Worm (Caenorhabditis elegans) whole organism, L3 larva: ENCODE measurements around the gene F11A5.5.

Experiments
- R02D3.7 ChIP-seq: fragments of 150-350 bp; optimal IDR thresholded peaks from 2 replicates; lab custom pipeline; 2014; ENCODE audit warnings: missing biosample characterization, missing genetic modification characterization
- ZK546.5 ChIP-seq: sonication (generic microtip); optimal IDR thresholded peaks from 2 replicates; lab custom pipeline; 2017; ENCODE audit warnings: missing biosample characterization, missing genetic modification characterization
- aly-2 ChIP-seq: fragments of 150-350 bp; optimal IDR thresholded peaks from 2 replicates; lab custom pipeline; 2014; ENCODE audit warnings: missing biosample characterization, missing genetic modification characterization
- ama-1 ChIP-seq: fragments of 150-350 bp; optimal IDR thresholded peaks from 2 replicates; lab custom pipeline; 2018
- ceh-28 ChIP-seq: fragments of 150-350 bp; optimal IDR thresholded peaks from 2 replicates; lab custom pipeline; 2014; ENCODE audit warnings: missing biosample characterization, missing genetic modification reagents, missing genetic modification characterization
- ceh-82 ChIP-seq: fragments of 150-350 bp; optimal IDR thresholded peaks from 2 replicates; lab custom pipeline; 2014; ENCODE audit warnings: missing biosample characterization, missing genetic modification characterization
- ceh-9 ChIP-seq: sonication (generic microtip); optimal IDR thresholded peaks from 2 replicates; lab custom pipeline; 2018; ENCODE audit warnings: missing biosample characterization, missing genetic modification characterization
- daf-12 ChIP-seq: fragments of 150-350 bp; optimal IDR thresholded peaks from 2 replicates; lab custom pipeline; 2014; ENCODE audit warnings: missing biosample characterization, missing genetic modification reagents, missing genetic modification characterization
- egl-27 ChIP-seq: sonication (generic microtip); optimal IDR thresholded peaks from 4 replicates; lab custom pipeline; 2017; ENCODE audit warnings: missing biosample characterization, missing genetic modification reagents, missing genetic modification characterization
- egl-5 ChIP-seq: fragments of 150-350 bp; optimal IDR thresholded peaks from 2 replicates; lab custom pipeline; 2017; ENCODE audit warnings: missing biosample characterization, missing genetic modification reagents, missing genetic modification characterization, inconsistent platforms
- elt-1 ChIP-seq: fragments of 150-350 bp; optimal IDR thresholded peaks from 2 replicates; lab custom pipeline; 2014; ENCODE audit warnings: missing biosample characterization, missing genetic modification characterization
- elt-2 ChIP-seq: sonication (generic microtip); optimal IDR thresholded peaks from 2 replicates; lab custom pipeline; 2016; ENCODE audit warnings: missing genetic modification reagents, mild to moderate bottlenecking, missing genetic modification characterization, missing compliant biosample characterization
- elt-3 ChIP-seq, 3 experiments: fragments of 150-350 bp in 1 of 3; sonication (generic microtip) in 2 of 3; optimal IDR thresholded peaks; 2 replicates in 2 of 3; 4 replicates in 1 of 3; lab custom pipeline; 2014 to 2017; ENCODE audit warnings: missing biosample characterization in 3 of 3, missing genetic modification characterization in 3 of 3
- eor-1 ChIP-seq, 2 experiments: fragments of 150-350 bp; optimal IDR thresholded peaks; 2 replicates each; lab custom pipeline; 2014 to 2018; ENCODE audit warnings: missing biosample characterization in 2 of 2, missing genetic modification characterization in 2 of 2
- fkh-10 ChIP-seq: sonication (generic microtip); optimal IDR thresholded peaks from 2 replicates; lab custom pipeline; 2017; ENCODE audit warnings: missing biosample characterization, missing genetic modification reagents, missing genetic modification characterization
- fkh-2 ChIP-seq: fragments of 150-350 bp; optimal IDR thresholded peaks from 2 replicates; lab custom pipeline; 2014; ENCODE audit warnings: missing biosample characterization, missing genetic modification reagents, missing genetic modification characterization
- fos-1 ChIP-seq: fragments of 150-350 bp; optimal IDR thresholded peaks from 2 replicates; lab custom pipeline; 2014; ENCODE audit warnings: missing biosample characterization, missing genetic modification characterization
- hmg-11 ChIP-seq: sonication (generic microtip); optimal IDR thresholded peaks from 2 replicates; lab custom pipeline; 2016; ENCODE audit warnings: missing genetic modification characterization, missing compliant biosample characterization
- lin-39 ChIP-seq: fragments of 150-350 bp; optimal IDR thresholded peaks from 2 replicates; lab custom pipeline; 2018; ENCODE audit warnings: missing biosample characterization, missing genetic modification reagents, missing genetic modification characterization
- mdl-1 ChIP-seq: fragments of 150-350 bp; optimal IDR thresholded peaks from 2 replicates; lab custom pipeline; 2014; ENCODE audit warnings: missing biosample characterization, missing genetic modification characterization
- mml-1 ChIP-seq: fragments of 150-350 bp; sonication (generic microtip); optimal IDR thresholded peaks from 3 replicates; lab custom pipeline; 2014; ENCODE audit warnings: missing biosample characterization, missing genetic modification characterization
- nfya-1 ChIP-seq: sonication (generic microtip); optimal IDR thresholded peaks from 2 replicates; lab custom pipeline; 2017; ENCODE audit warnings: missing genetic modification characterization, mild to moderate bottlenecking, missing compliant biosample characterization, antibody characterized with exemption, moderate library complexity; ENCODE audit not compliant: insufficient read depth
- nhr-11 ChIP-seq: fragments of 150-350 bp; optimal IDR thresholded peaks from 2 replicates; lab custom pipeline; 2014; ENCODE audit warnings: missing biosample characterization, missing genetic modification characterization
- nhr-12 ChIP-seq: fragments of 150-350 bp; optimal IDR thresholded peaks from 2 replicates; lab custom pipeline; 2014; ENCODE audit warnings: missing biosample characterization, missing genetic modification characterization
- nhr-23 ChIP-seq: fragments of 150-350 bp; optimal IDR thresholded peaks from 2 replicates; lab custom pipeline; 2014; ENCODE audit warnings: missing biosample characterization, missing genetic modification reagents, missing genetic modification characterization
- nhr-25 ChIP-seq: sonication (generic microtip); optimal IDR thresholded peaks from 2 replicates; lab custom pipeline; 2017; ENCODE audit warnings: missing biosample characterization, missing genetic modification characterization
- nhr-28 ChIP-seq: fragments of 150-350 bp; optimal IDR thresholded peaks from 2 replicates; lab custom pipeline; 2014; ENCODE audit warnings: missing biosample characterization, missing genetic modification characterization
- nhr-67 ChIP-seq: fragments of 150-350 bp; optimal IDR thresholded peaks from 2 replicates; lab custom pipeline; 2014; ENCODE audit warnings: missing biosample characterization, missing genetic modification characterization
- nhr-77 ChIP-seq: fragments of 150-350 bp; optimal IDR thresholded peaks from 2 replicates; lab custom pipeline; 2014; ENCODE audit warnings: missing biosample characterization, missing genetic modification characterization
- pha-4 ChIP-seq: fragments of 150-350 bp; optimal IDR thresholded peaks from 2 replicates; lab custom pipeline; 2014; ENCODE audit warnings: missing biosample characterization, missing genetic modification reagents, missing genetic modification characterization
- pqm-1 ChIP-seq: fragments of 150-350 bp; optimal IDR thresholded peaks from 2 replicates; lab custom pipeline; 2017; ENCODE audit warnings: missing biosample characterization, missing genetic modification characterization, inconsistent platforms
- sea-2 ChIP-seq: fragments of 150-350 bp; sonication (generic microtip); optimal IDR thresholded peaks from 4 replicates; lab custom pipeline; 2014; ENCODE audit warnings: missing biosample characterization, missing genetic modification reagents, missing genetic modification characterization
- skn-1 ChIP-seq: fragments of 150-350 bp; optimal IDR thresholded peaks from 2 replicates; lab custom pipeline; 2014; ENCODE audit warnings: missing biosample characterization, missing genetic modification characterization
- tbx-2 ChIP-seq: sonication (generic microtip); optimal IDR thresholded peaks from 2 replicates; lab custom pipeline; 2016; ENCODE audit warnings: mild to moderate bottlenecking, missing genetic modification characterization, missing compliant biosample characterization
- unc-39 ChIP-seq: sonication (generic microtip); optimal IDR thresholded peaks from 4 replicates; lab custom pipeline; 2017; ENCODE audit warnings: missing biosample characterization, missing genetic modification characterization
- unc-62 ChIP-seq: fragments of 150-350 bp; sonication (generic microtip); optimal IDR thresholded peaks from 4 replicates; lab custom pipeline; 2014; ENCODE audit warnings: missing biosample characterization, missing genetic modification reagents, missing genetic modification characterization
- zag-1 ChIP-seq: fragments of 150-350 bp; optimal IDR thresholded peaks from 2 replicates; lab custom pipeline; 2014; ENCODE audit warnings: missing biosample characterization, missing genetic modification characterization
- ztf-11 ChIP-seq: fragments of 150-350 bp; optimal IDR thresholded peaks from 2 replicates; lab custom pipeline; 2014; ENCODE audit warnings: missing biosample characterization, missing genetic modification characterization

Gene F11A5.5

ce11 chrV:16201730-16202129, 3.6 kb downstream of the F11A5.5 start, which contains the start of gene F11A5.17:
TSS of gene F11A5.17 (plus strand) at chrV:16202030.
- TF ChIP-seq egl-5 (tag; lab: Kevin White, UChicago) (no peak), R02D3.7 (tag; lab: Kevin White, UChicago) (no peak), nhr-11 (tag; lab: Kevin White, UChicago) (no peak), ama-1 (lab: Kevin White, UChicago) (no peak), aly-2 (no peak), zag-1 (no peak), nfya-1 (tag; lab: Kevin White, UChicago) (no peak), pha-4 (tag; lab: Kevin White, UChicago) (no peak), ceh-82 (no peak), unc-39 (tag; lab: Kevin White, UChicago) (no peak), fos-1 (tag; lab: Kevin White, UChicago) (no peak), elt-2 (tag; lab: Kevin White, UChicago) (no peak), eor-1 (tag; optimal IDR thresholded peaks at IDR 0.05; lab: Kevin White, UChicago) (no peak)
- TF ChIP-seq, all 47 proteins: peak for 0

- TF ChIP-seq ceh-9 (tag; lab: Kevin White, UChicago) (no peak), sea-2 (GFP tag; lab: Kevin White, UChicago) (no peak), ztf-11 (tag; lab: Kevin White, UChicago) (no peak), nhr-11 (tag; lab: Kevin White, UChicago) (no peak), elt-1 (tag; lab: Kevin White, UChicago) (no peak), nhr-28 (tag; lab: Kevin White, UChicago) (no peak), daf-12 (tag; lab: Kevin White, UChicago) (no peak), nhr-23 (no peak), elt-2 (tag; lab: Kevin White, UChicago) (no peak), skn-1 (tag; lab: Kevin White, UChicago) (no peak), lin-39 (no peak), zag-1 (no peak), fkh-10 (no peak), egl-27 (tag; lab: Kevin White, UChicago) (no peak), elt-3 (tag; optimal IDR thresholded peaks at IDR 0.05; lab: Kevin White, UChicago) (no peak), nhr-77 (tag; lab: Kevin White, UChicago) (no peak), unc-62 (GFP tag; lab: Kevin White, UChicago) (no peak), ZK546.5 (tag; lab: Kevin White, UChicago) (no peak), mml-1 (tag; lab: Kevin White, UChicago) (no peak)
Measured at ce11 chrV:16202618-16203017, 4.5 kb downstream of the F11A5.5 start, which contains the start of gene F11A5.18. TSS of gene F11A5.18 (plus strand) at chrV:16202918.

- TF ChIP-seq nhr-11 (tag; lab: Kevin White, UChicago) (no peak), elt-1 (tag; lab: Kevin White, UChicago) (no peak), tbx-2 (tag; lab: Kevin White, UChicago) (no peak), fos-1 (tag; lab: Kevin White, UChicago) (no peak)
Measured at ce11 chrV:16204888-16205287, 6.8 kb downstream of the F11A5.5 start, which contains the start of gene irld-26. TSS of gene irld-26 (plus strand) at chrV:16205188.

- TF ChIP-seq nhr-12 (tag; lab: Kevin White, UChicago) (no peak), unc-39 (tag; lab: Kevin White, UChicago) (no peak), mml-1 (tag; lab: Kevin White, UChicago) (no peak), lin-39 (no peak), tbx-2 (tag; lab: Kevin White, UChicago) (no peak), ceh-82 (no peak), fkh-2 (tag; lab: Kevin White, UChicago) (no peak), pqm-1 (tag; lab: Kevin White, UChicago) (no peak)
- TF ChIP-seq, all 47 proteins: peak for 0
Measured at ce11 chrV:16209837-16210236, 11.7 kb downstream of the F11A5.5 start, which contains the start of gene oac-15. TSS of gene oac-15 (minus strand) at chrV:16209937.

- TF ChIP-seq nhr-25 (no peak), mdl-1 (tag; lab: Kevin White, UChicago) (no peak), elt-2 (tag; lab: Kevin White, UChicago) (no peak), nhr-11 (tag; lab: Kevin White, UChicago) (no peak), nhr-67 (tag; lab: Kevin White, UChicago) (no peak), fos-1 (tag; lab: Kevin White, UChicago) (no peak), nhr-12 (tag; lab: Kevin White, UChicago) (no peak), aly-2 (no peak), ceh-28 (no peak), unc-62 (GFP tag; lab: Kevin White, UChicago) (no peak), pqm-1 (tag; lab: Kevin White, UChicago) (no peak), R02D3.7 (tag; lab: Kevin White, UChicago) (no peak), hmg-11 (tag; lab: Kevin White, UChicago) (no peak), eor-1 (tag; optimal IDR thresholded peaks at IDR 0.05; lab: Kevin White, UChicago) (no peak), sea-2 (GFP tag; lab: Kevin White, UChicago) (no peak), elt-1 (tag; lab: Kevin White, UChicago) (no peak)
Measured at ce11 chrV:16210257-16211002, 12.3 kb downstream of the F11A5.5 start, which contains the start of gene F11A5.16. TSS of gene F11A5.16 (plus strand) at chrV:16210952.
